Fruit fly (Drosophila melanogaster): Measurements from ENCODE around the gene CG9135.
A peak's percentile ranks its signal among the peaks of the same experiment; 100 is the strongest.

The CG9135 gene

DNA sequence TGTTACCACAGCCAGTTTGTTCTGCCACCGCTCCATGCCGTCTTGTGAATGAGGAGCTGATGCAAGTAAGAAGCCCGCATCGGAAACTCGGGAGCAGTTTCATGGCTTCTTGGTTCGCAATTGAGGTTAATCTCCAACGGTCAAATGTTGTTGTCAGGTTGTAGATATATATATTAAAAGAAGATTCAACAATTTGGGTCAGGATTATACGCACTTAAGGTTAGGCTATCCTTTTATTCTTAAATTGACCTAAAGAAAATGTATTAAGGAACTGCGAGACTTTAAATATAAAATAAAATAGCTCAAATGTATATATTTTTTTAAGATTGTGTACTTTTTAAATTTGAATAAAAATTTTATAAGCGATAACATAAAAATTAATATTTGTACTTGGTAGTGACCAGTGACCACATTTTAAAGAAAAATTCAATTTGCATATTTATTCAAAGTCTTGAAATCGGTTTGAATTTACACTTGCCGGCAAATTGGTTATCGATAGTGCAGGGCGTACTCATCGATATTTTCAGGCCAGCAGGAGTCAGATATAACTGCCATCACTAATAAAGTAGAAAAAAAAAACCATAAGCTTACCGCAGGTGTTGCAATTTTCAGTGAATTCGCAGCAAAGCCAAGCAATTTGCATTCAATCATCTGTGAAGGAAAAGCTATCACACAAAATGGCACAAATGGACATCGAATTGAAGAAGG is 18.1 kb downstream of the CG9135 start, which contains the start of the genes CG9150 and Pfdn1:
CG9150 (minus strand) TSS at position 51 of the 708 bp plus-strand sequence.
Pfdn1 (plus strand) TSS at position 536 of the 708 bp plus-strand sequence.
- TF ChIP-seq CG13624 (GFP tag; optimal IDR thresholded peaks at IDR 0.05) = peak; percentile 29
- peak; percentile 90 for TF ChIP-seq CG3995 (GFP tag; optimal IDR thresholded peaks at IDR 0.05)
- TF ChIP-seq Sin3A (optimal IDR thresholded peaks at IDR 0.05) = peak; percentile 18
- TF ChIP-seq BEAF-32 (GFP tag; optimal IDR thresholded peaks at IDR 0.05) = peak; percentile 86
- no peak for TF ChIP-seq br (optimal IDR thresholded peaks at IDR 0.05)
- TF ChIP-seq MBD-R2 (GFP tag; IDR thresholded peaks at IDR 0.05) = peak; percentile 77
- peak; percentile 87 for TF ChIP-seq CG16813 (GFP tag; IDR thresholded peaks at IDR 0.05; ENCODE audit: partially characterized antibody)
- TF ChIP-seq knrl (GFP tag; IDR thresholded peaks at IDR 0.05; ENCODE audit: partially characterized antibody) = peak; percentile 81
- TF ChIP-seq sqz (GFP tag; optimal IDR thresholded peaks at IDR 0.05) = peak; percentile 93
- peak; percentile 85 for TF ChIP-seq CG6791 (GFP tag; IDR thresholded peaks at IDR 0.05; ENCODE audit: partially characterized antibody)
- TF ChIP-seq Pdp1 (GFP tag; optimal IDR thresholded peaks at IDR 0.05) = peak in 1 of 2 experiments; percentile 19
- TF ChIP-seq CoRest (tag; optimal IDR thresholded peaks at IDR 0.05) = peak; percentile 20
- peak; percentile 69 for TF ChIP-seq YL-1 (GFP tag; optimal IDR thresholded peaks at IDR 0.05)
- peak; percentile 94 for TF ChIP-seq Bgb (GFP tag; IDR thresholded peaks at IDR 0.05; ENCODE audit: partially characterized antibody)
- TF ChIP-seq nmo (GFP tag; optimal IDR thresholded peaks at IDR 0.05) = peak; percentile 12
- TF ChIP-seq sna (GFP tag; IDR thresholded peaks at IDR 0.05; ENCODE audit: partially characterized antibody) = peak; percentile 79
- no peak for TF ChIP-seq ab (GFP tag; optimal IDR thresholded peaks at IDR 0.05)
- TF ChIP-seq chinmo (GFP tag; IDR thresholded peaks at IDR 0.05; ENCODE audit: partially characterized antibody) = peak; percentile 78; the same call in 2 of the 4 replicates
- peak; percentile 36; the same call in 2 of the 3 replicates for TF ChIP-seq Dbx (GFP tag; IDR thresholded peaks at IDR 0.05)
- TF ChIP-seq sens (GFP tag) = peak; percentile 71
- TF ChIP-seq Sry-δ (GFP tag; optimal IDR thresholded peaks at IDR 0.05) = peak; percentile 95
- TF ChIP-seq CG33213 (GFP tag; optimal IDR thresholded peaks at IDR 0.05) = no peak
- peak; percentile 90 for TF ChIP-seq unc-4 (GFP tag; IDR thresholded peaks at IDR 0.05; ENCODE audit: partially characterized antibody)
- peak; percentile 62 for TF ChIP-seq MESR4 (GFP tag; optimal IDR thresholded peaks at IDR 0.05)
- TF ChIP-seq Myb (GFP tag; optimal IDR thresholded peaks at IDR 0.05) = peak; percentile 68
- TF ChIP-seq bbx (GFP tag; IDR thresholded peaks at IDR 0.05; ENCODE audit: partially characterized antibody) = peak; percentile 91
- peak; percentile 80 for TF ChIP-seq CG2129 (GFP tag; IDR thresholded peaks at IDR 0.05; ENCODE audit: partially characterized antibody)
- peak; percentile 83 for TF ChIP-seq CG32772 (GFP tag; IDR thresholded peaks at IDR 0.05)
- TF ChIP-seq CG15269 (tag; optimal IDR thresholded peaks at IDR 0.05) = no peak
- peak; percentile 88 for TF ChIP-seq CG2116 (GFP tag; optimal IDR thresholded peaks at IDR 0.05)
- peak; percentile 26 for TF ChIP-seq trem (tag; optimal IDR thresholded peaks at IDR 0.05)
- no peak for TF ChIP-seq wek (GFP tag; optimal IDR thresholded peaks at IDR 0.05)
- TF ChIP-seq Fer1 (GFP tag; optimal IDR thresholded peaks at IDR 0.05) = peak; percentile 30
- peak; percentile 2 for TF ChIP-seq her (GFP tag; optimal IDR thresholded peaks at IDR 0.05)
- TF ChIP-seq CG12659 (GFP tag; optimal IDR thresholded peaks at IDR 0.05) = peak; percentile 6
- peak; percentile 89 for TF ChIP-seq Opbp (GFP tag; IDR thresholded peaks at IDR 0.05; ENCODE audit: partially characterized antibody)
- TF ChIP-seq pzg (GFP tag; optimal IDR thresholded peaks at IDR 0.05) = peak; percentile 69
- TF ChIP-seq CG7786 (GFP tag; optimal IDR thresholded peaks at IDR 0.05) = no peak
- peak; percentile 85 for TF ChIP-seq Doc3 (GFP tag; IDR thresholded peaks at IDR 0.05; ENCODE audit: partially characterized antibody)
- TF ChIP-seq HmgZ (tag; optimal IDR thresholded peaks at IDR 0.05) = peak; percentile 34
- no peak for TF ChIP-seq sr (GFP tag; IDR thresholded peaks at IDR 0.05)
- TF ChIP-seq zen2 (GFP tag; IDR thresholded peaks at IDR 0.05; ENCODE audit: partially characterized antibody) = peak; percentile 80
- TF ChIP-seq HHEX (GFP tag; optimal IDR thresholded peaks at IDR 0.05) = no peak
- TF ChIP-seq zfh1 (GFP tag; IDR thresholded peaks at IDR 0.05) = no peak
- peak; percentile 48 for TF ChIP-seq Rfx (GFP tag; IDR thresholded peaks at IDR 0.05)
- TF ChIP-seq hbn (GFP tag; IDR thresholded peaks at IDR 0.05; ENCODE audit: partially characterized antibody) = peak; percentile 90
- TF ChIP-seq vvl (GFP tag; IDR thresholded peaks at IDR 0.05) = peak; percentile 87
- peak; percentile 89 for TF ChIP-seq Dll (GFP tag; IDR thresholded peaks at IDR 0.05; ENCODE audit: partially characterized antibody)
